Comparison of ENCODE assay signal across 1 fruit fly cellular context in genomic region chr3R:17053415-17054177, dm6.
TF ChIP-seq lines count a peak whose summit lies in the region.

Dad (plus strand) TSS chr3R:17054007.

TF ChIP-seq in whole organism, embryonic, 481 proteins besides CTCF, POLR2A, EP300 and RAD21 (continued from another document):
- TF ChIP-seq caup (GFP tag; optimal IDR thresholded peaks at IDR 0.05; lab: Kevin White, UChicago; ENCODE audit: severe bottlenecking) (peak; percentile 36), stwl (tag; optimal IDR thresholded peaks at IDR 0.05; lab: Kevin White, UChicago) (peak; percentile 92), Myb (GFP tag; optimal IDR thresholded peaks at IDR 0.05; lab: Kevin White, UChicago) (peak; percentile 30), CG4854 (GFP tag; optimal IDR thresholded peaks at IDR 0.05; lab: Kevin White, UChicago) (peak; percentile 12), CG14441 (GFP tag; IDR thresholded peaks at IDR 0.05; lab: Robert Waterston, UW) (no peak), mirr (GFP tag; optimal IDR thresholded peaks at IDR 0.05; lab: Kevin White, UChicago) (peak; percentile 3), CG12219 (GFP tag; optimal IDR thresholded peaks at IDR 0.05; lab: Kevin White, UChicago) (peak; percentile 11), Doc3 (GFP tag; IDR thresholded peaks at IDR 0.05; lab: Robert Waterston, UW; ENCODE audit: partially characterized antibody) (peak; percentile 36; the same call in 1 of the 3 replicates), CG34422 (GFP tag; IDR thresholded peaks at IDR 0.05; lab: Robert Waterston, UW) (peak; percentile 48; the same call in 1 of the 3 replicates), CG10543 (GFP tag; optimal IDR thresholded peaks at IDR 0.05; lab: Kevin White, UChicago) (peak; percentile 74), exex (tag; optimal IDR thresholded peaks at IDR 0.05; lab: Kevin White, UChicago) (no peak), unpg (GFP tag; optimal IDR thresholded peaks at IDR 0.05; lab: Kevin White, UChicago) (peak; percentile 32), CG34376 (GFP tag; optimal IDR thresholded peaks at IDR 0.05; lab: Kevin White, UChicago) (peak; percentile 51), CG3407 (GFP tag; optimal IDR thresholded peaks at IDR 0.05; lab: Kevin White, UChicago) (no peak), Dek (tag; optimal IDR thresholded peaks at IDR 0.05; lab: Kevin White, UChicago) (peak; percentile 31), CG13894 (tag; optimal IDR thresholded peaks at IDR 0.05; lab: Kevin White, UChicago) (peak; percentile 10), CG18262 (tag; optimal IDR thresholded peaks at IDR 0.05; lab: Kevin White, UChicago) (peak; percentile 8), chinmo (GFP tag; IDR thresholded peaks at IDR 0.05; lab: Robert Waterston, UW; ENCODE audit: partially characterized antibody) (0 out of 4 replicates have a peak, but pooled peaks have one; percentile 25), ara (GFP tag; IDR thresholded peaks at IDR 0.05; lab: Robert Waterston, UW) (0 out of 2 replicates have a peak, but pooled peaks have one; percentile 20), Stat92E (GFP tag; optimal IDR thresholded peaks at IDR 0.05; lab: Kevin White, UChicago) (peak in 1 of 3 experiments; percentile 52), CG31365 (tag; optimal IDR thresholded peaks at IDR 0.05; lab: Kevin White, UChicago) (peak; percentile 36), Hand (GFP tag; optimal IDR thresholded peaks at IDR 0.05; lab: Kevin White, UChicago) (peak; percentile 65), B-H2 (GFP tag; optimal IDR thresholded peaks at IDR 0.05; lab: Kevin White, UChicago) (peak; percentile 45), Deaf1 (tag; optimal IDR thresholded peaks at IDR 0.05; lab: Kevin White, UChicago) (peak; percentile 40), ERR (GFP tag; optimal IDR thresholded peaks at IDR 0.05; lab: Kevin White, UChicago) (no peak), CG12659 (GFP tag; optimal IDR thresholded peaks at IDR 0.05; lab: Kevin White, UChicago) (peak; percentile 15), CG31224 (GFP tag; IDR thresholded peaks at IDR 0.05; lab: Robert Waterston, UW) (no peak), sens (GFP tag; lab: Kevin White, UChicago) (peak; percentile 88), CG15514 (GFP tag; optimal IDR thresholded peaks at IDR 0.05; lab: Kevin White, UChicago) (peak; percentile 24), TFAM (GFP tag; optimal IDR thresholded peaks at IDR 0.05; lab: Kevin White, UChicago) (no peak), corto (GFP tag; optimal IDR thresholded peaks at IDR 0.05; lab: Kevin White, UChicago) (peak; percentile 76), bsh (GFP tag; optimal IDR thresholded peaks at IDR 0.05; lab: Kevin White, UChicago) (peak in 1 of 2 experiments; percentile 23), CG13296 (GFP tag; optimal IDR thresholded peaks at IDR 0.05; lab: Kevin White, UChicago) (peak; percentile 29), scrt (GFP tag; optimal IDR thresholded peaks at IDR 0.05; lab: Kevin White, UChicago) (peak; percentile 44), Bgb (GFP tag; IDR thresholded peaks at IDR 0.05; lab: Robert Waterston, UW; ENCODE audit: partially characterized antibody) (peak; percentile 43), CG10147 (GFP tag; optimal IDR thresholded peaks at IDR 0.05; lab: Kevin White, UChicago) (peak; percentile 5), Jarid2 (GFP tag; optimal IDR thresholded peaks at IDR 0.05; lab: Kevin White, UChicago) (peak; percentile 94), vfl (GFP tag; optimal IDR thresholded peaks at IDR 0.05; lab: Kevin White, UChicago) (no peak), ase (GFP tag; IDR thresholded peaks at IDR 0.05; lab: Robert Waterston, UW) (no peak), crc (GFP tag; optimal IDR thresholded peaks at IDR 0.05; lab: Kevin White, UChicago) (no peak), CG6765 (GFP tag; optimal IDR thresholded peaks at IDR 0.05; lab: Kevin White, UChicago) (peak; percentile 45), CG34224 (GFP tag; IDR thresholded peaks at IDR 0.05; lab: Robert Waterston, UW; ENCODE audit: partially characterized antibody) (peak; percentile 49; the same call in 2 of the 3 replicates), pzg (GFP tag; optimal IDR thresholded peaks at IDR 0.05; lab: Kevin White, UChicago) (peak; percentile 44), BtbVII (GFP tag; optimal IDR thresholded peaks at IDR 0.05; lab: Kevin White, UChicago) (peak; percentile 74), CG12299 (tag; optimal IDR thresholded peaks at IDR 0.05; lab: Kevin White, UChicago) (peak; percentile 19), Ptx1 (GFP tag; IDR thresholded peaks at IDR 0.05; lab: Robert Waterston, UW) (no peak), abd-A (tag; optimal IDR thresholded peaks at IDR 0.05; lab: Kevin White, UChicago) (peak; percentile 67), HLH3B (GFP tag; IDR thresholded peaks at IDR 0.05; lab: Robert Waterston, UW) (0 out of 2 replicates have a peak, but pooled peaks have one; percentile 8), salm (tag; optimal IDR thresholded peaks at IDR 0.05; lab: Kevin White, UChicago) (peak; percentile 30), nom (GFP tag; optimal IDR thresholded peaks at IDR 0.05; lab: Kevin White, UChicago) (peak; percentile 69), amos (GFP tag; IDR thresholded peaks at IDR 0.05; lab: Robert Waterston, UW; ENCODE audit: partially characterized antibody) (peak; percentile 15; the same call in 1 of the 2 replicates), CG8281 (tag; optimal IDR thresholded peaks at IDR 0.05; lab: Kevin White, UChicago) (peak; percentile 32), tap (tag; optimal IDR thresholded peaks at IDR 0.05; lab: Kevin White, UChicago) (no peak), BEAF-32 (GFP tag; optimal IDR thresholded peaks at IDR 0.05; lab: Kevin White, UChicago) (peak; percentile 1), CG12769 (tag; optimal IDR thresholded peaks at IDR 0.05; lab: Kevin White, UChicago) (peak; percentile 51)
